Worm (Caenorhabditis elegans) whole organism, L3 larva: ENCODE data around the gene fipr-8.

Experiments used
- R02D3.7 ChIP-seq: fragments of 150-350 bp; optimal IDR thresholded peaks from 2 replicates; lab custom pipeline; 2014; ENCODE audit warnings: missing biosample characterization, missing genetic modification characterization
- aly-2 ChIP-seq: fragments of 150-350 bp; optimal IDR thresholded peaks from 2 replicates; lab custom pipeline; 2014; ENCODE audit warnings: missing biosample characterization, missing genetic modification characterization
- ama-1 ChIP-seq: fragments of 150-350 bp; optimal IDR thresholded peaks from 2 replicates; lab custom pipeline; 2018
- fos-1 ChIP-seq: fragments of 150-350 bp; optimal IDR thresholded peaks from 2 replicates; lab custom pipeline; 2014; ENCODE audit warnings: missing biosample characterization, missing genetic modification characterization
- jun-1 ChIP-seq: fragments of 150-350 bp; optimal IDR thresholded peaks from 2 replicates; lab custom pipeline; 2014; ENCODE audit warnings: missing biosample characterization, missing genetic modification reagents, missing genetic modification characterization
- mdl-1 ChIP-seq: fragments of 150-350 bp; optimal IDR thresholded peaks from 2 replicates; lab custom pipeline; 2014; ENCODE audit warnings: missing biosample characterization, missing genetic modification characterization
- nhr-11 ChIP-seq: fragments of 150-350 bp; optimal IDR thresholded peaks from 2 replicates; lab custom pipeline; 2014; ENCODE audit warnings: missing biosample characterization, missing genetic modification characterization
- nhr-25 ChIP-seq: sonication (generic microtip); optimal IDR thresholded peaks from 2 replicates; lab custom pipeline; 2017; ENCODE audit warnings: missing biosample characterization, missing genetic modification characterization
- nhr-77 ChIP-seq: fragments of 150-350 bp; optimal IDR thresholded peaks from 2 replicates; lab custom pipeline; 2014; ENCODE audit warnings: missing biosample characterization, missing genetic modification characterization
- pha-4 ChIP-seq: fragments of 150-350 bp; optimal IDR thresholded peaks from 2 replicates; lab custom pipeline; 2014; ENCODE audit warnings: missing biosample characterization, missing genetic modification reagents, missing genetic modification characterization
- pqm-1 ChIP-seq: fragments of 150-350 bp; optimal IDR thresholded peaks from 2 replicates; lab custom pipeline; 2017; ENCODE audit warnings: missing biosample characterization, missing genetic modification characterization, inconsistent platforms
- unc-39 ChIP-seq: sonication (generic microtip); optimal IDR thresholded peaks from 4 replicates; lab custom pipeline; 2017; ENCODE audit warnings: missing biosample characterization, missing genetic modification characterization
- unc-62 ChIP-seq: fragments of 150-350 bp; sonication (generic microtip); optimal IDR thresholded peaks from 4 replicates; lab custom pipeline; 2014; ENCODE audit warnings: missing biosample characterization, missing genetic modification reagents, missing genetic modification characterization
- zag-1 ChIP-seq: fragments of 150-350 bp; optimal IDR thresholded peaks from 2 replicates; lab custom pipeline; 2014; ENCODE audit warnings: missing biosample characterization, missing genetic modification characterization

DNA sequence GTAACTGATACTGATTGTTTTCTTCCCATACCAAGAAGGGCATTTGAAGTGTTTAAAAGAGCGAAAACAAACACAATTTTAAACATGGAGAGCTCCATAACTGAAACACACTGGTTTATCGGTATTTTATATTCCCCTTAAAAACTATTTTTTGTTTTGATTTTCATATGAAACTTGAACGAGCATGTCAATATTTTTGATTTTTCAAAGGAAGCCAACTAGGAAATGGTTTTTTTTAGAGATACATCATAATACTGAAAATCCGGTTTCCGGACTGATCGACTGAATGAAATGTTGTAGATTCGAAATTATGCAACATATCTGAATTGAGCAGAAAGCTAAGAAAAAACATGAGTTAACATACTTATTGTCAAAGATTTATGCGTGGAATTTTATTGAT lies 12.4 kb downstream of the fipr-8 start, which contains the start of gene ttr-19:
- TF ChIP-seq fos-1 (tag; lab: Kevin White, UChicago), result no peak
- no peak for TF ChIP-seq zag-1
- no peak for TF ChIP-seq unc-62 (GFP tag; lab: Kevin White, UChicago)
- no peak for TF ChIP-seq nhr-25 (tag; lab: Kevin White, UChicago)
- no peak for TF ChIP-seq pqm-1
- TF ChIP-seq aly-2 (tag; lab: Kevin White, UChicago), result no peak
- no peak for TF ChIP-seq R02D3.7 (tag; lab: Kevin White, UChicago)
- TF ChIP-seq nhr-77 (tag; lab: Kevin White, UChicago), result no peak
- no peak for TF ChIP-seq mdl-1 (tag; lab: Kevin White, UChicago)
- TF ChIP-seq unc-39 (tag; lab: Kevin White, UChicago), result no peak
- TF ChIP-seq nhr-11 (tag; lab: Kevin White, UChicago), result no peak
- TF ChIP-seq ama-1 (lab: Kevin White, UChicago), result no peak
- TF ChIP-seq pha-4, result no peak
- no peak for TF ChIP-seq jun-1 (tag; lab: Kevin White, UChicago)
